Fruit fly (Drosophila melanogaster): Measurements from ENCODE around the gene Pi4KIIIalpha.

Gene Pi4KIIIalpha

dm6 chrX:2633847-2634776 is 9.5 kb downstream of the Pi4KIIIalpha start, which contains the start of gene sgg:
Gene sgg, plus strand, starts transcription at chrX:2633952.
- TF ChIP-seq CG3847 (GFP tag; IDR thresholded peaks at IDR 0.05) = no peak
- TF ChIP-seq otp (GFP tag; IDR thresholded peaks at IDR 0.05) = no peak
- peak; percentile 65 for TF ChIP-seq YL-1 (GFP tag; optimal IDR thresholded peaks at IDR 0.05)
- no peak for TF ChIP-seq knrl (GFP tag; IDR thresholded peaks at IDR 0.05; ENCODE audit: partially characterized antibody)
- no peak for TF ChIP-seq CG34376 (GFP tag; optimal IDR thresholded peaks at IDR 0.05)
- TF ChIP-seq tna (GFP tag; IDR thresholded peaks at IDR 0.05; ENCODE audit: partially characterized antibody) = no peak
- TF ChIP-seq zen2 (GFP tag; IDR thresholded peaks at IDR 0.05; ENCODE audit: partially characterized antibody) = no peak
- TF ChIP-seq yki (optimal IDR thresholded peaks at IDR 0.05) = no peak
- no peak for TF ChIP-seq CG34224 (GFP tag; IDR thresholded peaks at IDR 0.05; ENCODE audit: partially characterized antibody)
- no peak for TF ChIP-seq CG33557 (GFP tag; optimal IDR thresholded peaks at IDR 0.05)
- TF ChIP-seq GATAe (GFP tag; conservative IDR thresholded peaks at IDR 0.05) = no peak
- TF ChIP-seq CG17385 (GFP tag; optimal IDR thresholded peaks at IDR 0.05) = no peak
- no peak for TF ChIP-seq Doc3 (GFP tag; IDR thresholded peaks at IDR 0.05; ENCODE audit: partially characterized antibody)
- TF ChIP-seq oc (tag; optimal IDR thresholded peaks at IDR 0.05) = no peak
- peak; percentile 53 for TF ChIP-seq phol (tag; optimal IDR thresholded peaks at IDR 0.05)
- no peak for TF ChIP-seq CG7372 (GFP tag; IDR thresholded peaks at IDR 0.05)
- TF ChIP-seq tin (GFP tag; optimal IDR thresholded peaks at IDR 0.05) = no peak
- TF ChIP-seq sd (tag; optimal IDR thresholded peaks at IDR 0.05) = peak; percentile 21
- no peak for TF ChIP-seq CG10209 (GFP tag; optimal IDR thresholded peaks at IDR 0.05)
- TF ChIP-seq Sry-δ (GFP tag; optimal IDR thresholded peaks at IDR 0.05) = peak; percentile 36
- TF ChIP-seq crp (GFP tag; optimal IDR thresholded peaks at IDR 0.05) = no peak
- no peak for TF ChIP-seq Oli (tag; optimal IDR thresholded peaks at IDR 0.05)
- TF ChIP-seq bigmax (GFP tag; optimal IDR thresholded peaks at IDR 0.05) = no peak
- TF ChIP-seq dati (GFP tag; IDR thresholded peaks at IDR 0.05) = no peak
- TF ChIP-seq CG32767 (GFP tag; IDR thresholded peaks at IDR 0.05) = no peak
- TF ChIP-seq CG9932 (GFP tag; IDR thresholded peaks at IDR 0.05) = no peak
- no peak for TF ChIP-seq gsb (GFP tag; IDR thresholded peaks at IDR 0.05)
- TF ChIP-seq CG15601 (tag; optimal IDR thresholded peaks at IDR 0.05) = no peak
- peak; percentile 97 for TF ChIP-seq Adf1 (GFP tag; IDR thresholded peaks at IDR 0.05)
- TF ChIP-seq Eip74EF (GFP tag; optimal IDR thresholded peaks at IDR 0.05) = peak in 1 of 2 experiments; percentile 90
- peak; percentile 31 for TF ChIP-seq psq (GFP tag; optimal IDR thresholded peaks at IDR 0.05)
- no peak for TF ChIP-seq schlank (tag; optimal IDR thresholded peaks at IDR 0.05)
- TF ChIP-seq grau (tag; optimal IDR thresholded peaks at IDR 0.05) = peak; percentile 6
- peak; percentile 93 for TF ChIP-seq Myb (GFP tag; optimal IDR thresholded peaks at IDR 0.05)
- no peak for TF ChIP-seq C15 (GFP tag; IDR thresholded peaks at IDR 0.05)
- no peak for TF ChIP-seq Dll (GFP tag; IDR thresholded peaks at IDR 0.05; ENCODE audit: partially characterized antibody)
- no peak for TF ChIP-seq HmgD (GFP tag; optimal IDR thresholded peaks at IDR 0.05)
- TF ChIP-seq bab2 (GFP tag; optimal IDR thresholded peaks at IDR 0.05) = no peak
- no peak for TF ChIP-seq chif (GFP tag; optimal IDR thresholded peaks at IDR 0.05)
- TF ChIP-seq Hr78 (GFP tag; optimal IDR thresholded peaks at IDR 0.05) = no peak
- TF ChIP-seq Hr51 (GFP tag; optimal IDR thresholded peaks at IDR 0.05) = no peak
- TF ChIP-seq chinmo (GFP tag; IDR thresholded peaks at IDR 0.05; ENCODE audit: partially characterized antibody) = 0 out of 4 replicates have a peak, but pooled peaks have one; percentile 53
- TF ChIP-seq CG1233 (GFP tag; optimal IDR thresholded peaks at IDR 0.05) = no peak
- TF ChIP-seq cg (GFP tag; optimal IDR thresholded peaks at IDR 0.05) = peak; percentile 94
- no peak for TF ChIP-seq ftz-f1 (GFP tag; optimal IDR thresholded peaks at IDR 0.05)
- peak; percentile 38 for TF ChIP-seq HmgZ (tag; optimal IDR thresholded peaks at IDR 0.05)
- TF ChIP-seq CG4730 (GFP tag; IDR thresholded peaks at IDR 0.05) = no peak
- no peak for TF ChIP-seq CG9876 (GFP tag; optimal IDR thresholded peaks at IDR 0.05)
